Worm (Caenorhabditis elegans) whole organism, young adult: Measurements from ENCODE around the gene irld-34.

Source experiments
- C17E4.6 ChIP-seq: fragments of 200-800 bp; sonication (Bioruptor generic); IDR thresholded peaks from 2 replicates; pipeline ENCODE4 v1.3.6; 2022; ENCODE audit warnings: missing genetic modification reagents, missing genetic modification characterization, missing compliant biosample characterization
- attf-6 ChIP-seq: fragments of 200-800 bp; sonication (Bioruptor generic); IDR thresholded peaks from 2 replicates; pipeline ENCODE4 v1.3.6; 2022; ENCODE audit warnings: missing genetic modification reagents, missing genetic modification characterization, missing compliant biosample characterization
- dpl-1 ChIP-seq: fragments of 150-350 bp; optimal IDR thresholded peaks from 2 replicates; lab custom pipeline; 2014; ENCODE audit warnings: missing biosample characterization, missing genetic modification reagents, missing genetic modification characterization
- gei-17 ChIP-seq: fragments of 200-800 bp; sonication (Bioruptor generic); optimal IDR thresholded peaks from 2 replicates; lab custom pipeline; 2018; ENCODE audit warnings: mild to moderate bottlenecking, missing genetic modification characterization, missing compliant biosample characterization
- lin-35 ChIP-seq, 3 experiments: fragments of 150-350 bp in 2 of 3; sonication (generic microtip) in 1 of 3; optimal IDR thresholded peaks; 2 replicates each; lab custom pipeline; 2014 to 2018; ENCODE audit warnings: missing biosample characterization in 3 of 3, missing genetic modification characterization in 3 of 3, missing genetic modification reagents in 3 of 3
- mel-28 ChIP-seq: sonication (generic microtip); optimal IDR thresholded peaks from 2 replicates; lab custom pipeline; 2016; ENCODE audit warnings: borderline replicate concordance, mild to moderate bottlenecking, missing genetic modification characterization, missing compliant biosample characterization

DNA sequence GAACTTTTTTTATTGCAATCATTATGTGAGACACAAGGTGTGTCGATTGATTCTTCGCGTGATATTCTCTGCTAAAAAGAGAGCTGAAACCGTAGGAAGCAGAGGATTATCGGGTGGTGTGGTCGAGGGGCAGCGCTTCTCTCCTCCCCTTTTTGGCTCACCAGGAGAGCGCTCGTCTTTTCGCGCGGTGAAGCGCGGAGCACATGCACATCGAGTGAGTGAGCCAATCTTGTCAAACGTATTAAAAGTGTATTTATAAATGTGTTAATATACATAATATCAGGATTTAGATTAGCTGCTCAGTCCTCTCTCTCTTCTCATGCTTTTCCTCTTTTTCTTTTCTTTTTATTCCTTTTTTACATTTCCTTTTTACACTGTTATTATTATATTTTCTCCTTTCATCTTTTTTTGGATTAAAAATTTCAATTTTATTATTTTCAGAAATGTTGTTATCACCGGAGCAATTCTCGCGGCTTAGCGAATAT is 7.8 kb downstream of the irld-34 start, which contains the start of gene dgk-3:
- no peak for TF ChIP-seq dpl-1 (GFP tag; lab: Kevin White, UChicago)
- no peak for TF ChIP-seq attf-6 (GFP tag; lab: Robert Waterston, UW)
- no peak for TF ChIP-seq mel-28
- no peak for TF ChIP-seq lin-35 (GFP tag; optimal IDR thresholded peaks at IDR 0.05; lab: Kevin White, UChicago)
- no peak for TF ChIP-seq gei-17 (GFP tag; lab: Kevin White, UChicago)
- no peak for TF ChIP-seq C17E4.6 (GFP tag; lab: Robert Waterston, UW)
